Fruit fly (Drosophila melanogaster) whole organism, wandering third instar larva: ENCODE measurements around the gene CG32091.

ENCODE experiments used
- Abd-B ChIP-seq: fragments of >200 bp; optimal IDR thresholded peaks from 2 replicates; lab custom pipeline; 2017; ENCODE audit warnings: missing biosample characterization, missing genetic modification characterization
- CG32264 ChIP-seq: fragments of 200-800 bp; sonication (Bioruptor generic); optimal IDR thresholded peaks from 2 replicates; lab custom pipeline; 2016; ENCODE audit warnings: missing biosample characterization, missing genetic modification characterization
- CG9705 ChIP-seq: fragments of 200-800 bp; sonication (Bioruptor generic); optimal IDR thresholded peaks from 2 replicates; lab custom pipeline; 2018; ENCODE audit warnings: missing biosample characterization, mild to moderate bottlenecking, missing genetic modification characterization
- CrebA ChIP-seq: fragments of 200-800 bp; sonication (Bioruptor generic); optimal IDR thresholded peaks from 2 replicates; lab custom pipeline; 2016; ENCODE audit warnings: missing biosample characterization, mild to moderate bottlenecking, missing genetic modification characterization, borderline replicate concordance
- Dfd ChIP-seq: fragments of >200 bp; optimal IDR thresholded peaks from 2 replicates; lab custom pipeline; 2017; ENCODE audit warnings: missing biosample characterization, missing genetic modification characterization
- Dif ChIP-seq: fragments of 200-275, 200-300 bp; sonication (Bioruptor generic); optimal IDR thresholded peaks from 2 replicates; lab custom pipeline; 2018; ENCODE audit warnings: missing biosample characterization, missing genetic modification characterization; ENCODE audit not compliant: partially characterized antibody
- HLH106 ChIP-seq: fragments of 200-800 bp; optimal IDR thresholded peaks from 3 replicates; lab custom pipeline; 2019; ENCODE audit warnings: missing biosample characterization, mild to moderate bottlenecking, missing genetic modification characterization, moderate library complexity
- Hnf4 ChIP-seq: fragments of 200-800 bp; sonication (Bioruptor generic); optimal IDR thresholded peaks from 2 replicates; lab custom pipeline; 2016; ENCODE audit warnings: missing biosample characterization, mild to moderate bottlenecking, missing genetic modification characterization
- Hr78 ChIP-seq: fragments of >200 bp; optimal IDR thresholded peaks from 2 replicates; lab custom pipeline; 2017; ENCODE audit warnings: missing biosample characterization, missing genetic modification characterization
- Mio ChIP-seq: sonication (Bioruptor generic); optimal IDR thresholded peaks from 2 replicates; lab custom pipeline; 2016; ENCODE audit warnings: missing biosample characterization, missing genetic modification characterization
- Myc ChIP-seq: fragments of >200 bp; optimal IDR thresholded peaks from 2 replicates; lab custom pipeline; 2017
- N ChIP-seq: fragments of >200 bp; optimal IDR thresholded peaks from 2 replicates; lab custom pipeline; 2018; ENCODE audit warnings: missing biosample characterization, missing external identifiers, missing genetic modification characterization
- OdsH ChIP-seq: fragments of 200-800 bp; sonication (Bioruptor generic); optimal IDR thresholded peaks from 2 replicates; lab custom pipeline; 2016; ENCODE audit warnings: missing biosample characterization, mild to moderate bottlenecking, missing genetic modification characterization
- Rel ChIP-seq, 2 experiments: fragments of 200-800 bp; sonication (Bioruptor generic) in 1 of 2; optimal IDR thresholded peaks; 2 replicates in 1 of 2; 3 replicates in 1 of 2; lab custom pipeline; 2016 to 2019; ENCODE audit warnings: mild to moderate bottlenecking in 2 of 2, missing biosample characterization in 2 of 2, missing genetic modification characterization in 2 of 2, moderate library complexity in 1 of 2
- Sp1 ChIP-seq: fragments of 200-800 bp; sonication (Bioruptor generic); optimal IDR thresholded peaks from 3 replicates; lab custom pipeline; 2019; ENCODE audit warnings: missing biosample characterization, mild to moderate bottlenecking, missing genetic modification characterization, moderate library complexity
- Vsx2 ChIP-seq: fragments of 200-300, 225-300 bp; sonication (Bioruptor generic); optimal IDR thresholded peaks from 2 replicates; lab custom pipeline; 2018; ENCODE audit warnings: missing biosample characterization, missing genetic modification characterization; ENCODE audit not compliant: partially characterized antibody
- br ChIP-seq: fragments of 200-800 bp; sonication (Bioruptor generic); optimal IDR thresholded peaks from 2 replicates; lab custom pipeline; 2016; ENCODE audit warnings: missing biosample characterization, missing genetic modification characterization
- brk ChIP-seq: fragments of 200-800 bp; sonication (Bioruptor generic); optimal IDR thresholded peaks from 2 replicates; lab custom pipeline; 2016; ENCODE audit warnings: missing biosample characterization, mild to moderate bottlenecking, missing genetic modification characterization
- dl ChIP-seq, 2 experiments: fragments of 175-275, 200-275 bp in 1 of 2; fragments of 200-275 bp in 1 of 2; sonication (Bioruptor generic); optimal IDR thresholded peaks; lab custom pipeline; 2018; ENCODE audit warnings: mild to moderate bottlenecking in 2 of 2, missing biosample characterization in 2 of 2, missing genetic modification characterization in 2 of 2, moderate library complexity in 2 of 2; ENCODE audit not compliant: partially characterized antibody in 2 of 2, insufficient read depth in 1 of 2
- dmrt93B ChIP-seq: fragments of 200-800 bp; sonication (Bioruptor generic); optimal IDR thresholded peaks from 2 replicates; lab custom pipeline; 2018; ENCODE audit warnings: missing biosample characterization, mild to moderate bottlenecking, missing genetic modification characterization
- dsf ChIP-seq: sonication (Bioruptor generic); optimal IDR thresholded peaks from 2 replicates; lab custom pipeline; 2016; ENCODE audit warnings: missing biosample characterization, missing genetic modification characterization, borderline replicate concordance
- ey ChIP-seq: fragments of 200-800 bp; sonication (Bioruptor generic); optimal IDR thresholded peaks from 2 replicates; lab custom pipeline; 2016; ENCODE audit warnings: missing biosample characterization, missing genetic modification characterization
- foxo ChIP-seq, 2 experiments: fragments of 200-800 bp; sonication (Bioruptor generic); optimal IDR thresholded peaks; 2 replicates in 1 of 2; 3 replicates in 1 of 2; lab custom pipeline; 2016 to 2017; ENCODE audit warnings: missing biosample characterization in 2 of 2, missing genetic modification characterization in 2 of 2
- fru ChIP-seq: fragments of 200-800 bp; sonication (Bioruptor generic); optimal IDR thresholded peaks from 3 replicates; lab custom pipeline; 2016; ENCODE audit warnings: missing biosample characterization, mild to moderate bottlenecking, missing genetic modification characterization
- h ChIP-seq: fragments of 200-800 bp; sonication (Bioruptor generic); optimal IDR thresholded peaks from 3 replicates; lab custom pipeline; 2016; ENCODE audit warnings: missing biosample characterization, mild to moderate bottlenecking, missing genetic modification characterization
- jim ChIP-seq: fragments of 175-275, 200-325 bp; sonication (Bioruptor generic); optimal IDR thresholded peaks from 2 replicates; lab custom pipeline; 2016; ENCODE audit warnings: missing biosample characterization, mild to moderate bottlenecking, missing genetic modification characterization
- psq ChIP-seq: fragments of 200-800 bp; sonication (Bioruptor generic); optimal IDR thresholded peaks from 3 replicates; lab custom pipeline; 2017; ENCODE audit warnings: missing biosample characterization, mild to moderate bottlenecking, missing genetic modification characterization, moderate library complexity
- rgr ChIP-seq: fragments of 200-800 bp; sonication (Bioruptor generic); optimal IDR thresholded peaks from 3 replicates; lab custom pipeline; 2016; ENCODE audit warnings: missing biosample characterization, mild to moderate bottlenecking, missing genetic modification characterization
- sage ChIP-seq: fragments of 200-800 bp; sonication (Bioruptor generic); optimal IDR thresholded peaks from 2 replicates; lab custom pipeline; 2016; ENCODE audit warnings: missing biosample characterization, mild to moderate bottlenecking, missing genetic modification characterization
- sv ChIP-seq: fragments of 200-800 bp; sonication (Bioruptor generic); optimal IDR thresholded peaks from 3 replicates; lab custom pipeline; 2016; ENCODE audit warnings: missing biosample characterization, missing genetic modification characterization
- tai ChIP-seq: sonication (Bioruptor generic); optimal IDR thresholded peaks from 2 replicates; lab custom pipeline; 2016; ENCODE audit warnings: missing biosample characterization, missing genetic modification characterization
- usp ChIP-seq: fragments of >200 bp; optimal IDR thresholded peaks from 2 replicates; lab custom pipeline; 2017; ENCODE audit warnings: missing biosample characterization, missing genetic modification characterization
- woc ChIP-seq: sonication (Bioruptor generic); optimal IDR thresholded peaks from 2 replicates; lab custom pipeline; 2016; ENCODE audit warnings: missing biosample characterization, mild to moderate bottlenecking, missing genetic modification characterization

The CG32091 gene

DNA sequence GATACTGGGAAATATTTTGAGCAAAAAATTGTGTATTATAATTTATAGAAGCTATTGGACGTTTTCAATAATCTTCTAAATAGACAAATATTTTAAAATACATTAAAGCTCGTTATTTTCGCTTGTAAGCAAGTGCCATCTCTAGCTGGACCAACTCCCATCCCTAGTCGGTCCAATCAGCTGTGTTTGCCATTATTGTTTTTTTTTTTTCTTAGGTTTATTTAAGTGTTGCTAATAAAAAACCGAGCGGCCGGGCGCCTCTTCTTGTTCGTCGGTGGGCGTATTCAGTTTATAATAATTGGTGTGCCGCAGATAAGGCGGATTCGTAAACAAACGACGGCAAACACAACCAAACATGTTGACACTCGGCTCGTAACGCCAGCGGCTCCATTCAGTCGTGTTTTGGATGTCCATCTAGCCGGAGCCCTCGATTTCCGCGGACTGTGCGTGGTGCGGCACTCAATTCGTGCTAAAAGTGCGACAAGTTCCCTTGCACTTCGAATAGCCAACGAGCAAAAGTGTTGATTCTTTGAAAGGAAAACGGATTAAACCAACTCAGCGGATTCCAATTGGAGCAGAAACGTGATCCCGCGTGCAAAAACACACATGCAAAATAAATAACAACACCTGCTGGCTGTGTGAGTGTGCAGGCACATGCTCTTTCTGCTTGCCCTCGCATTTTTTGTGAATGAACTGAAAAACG lies 52.8 kb downstream of the CG32091 start, which contains the start of gene Sugb (continued):
- TF ChIP-seq OdsH (GFP tag; lab: Kevin White, UChicago) (peak; percentile 77), Abd-B (no peak), dmrt93B (GFP tag; lab: Kevin White, UChicago) (no peak), foxo (GFP tag; optimal IDR thresholded peaks at IDR 0.05; lab: Kevin White, UChicago) (peak; percentile 69 to 81)

DNA sequence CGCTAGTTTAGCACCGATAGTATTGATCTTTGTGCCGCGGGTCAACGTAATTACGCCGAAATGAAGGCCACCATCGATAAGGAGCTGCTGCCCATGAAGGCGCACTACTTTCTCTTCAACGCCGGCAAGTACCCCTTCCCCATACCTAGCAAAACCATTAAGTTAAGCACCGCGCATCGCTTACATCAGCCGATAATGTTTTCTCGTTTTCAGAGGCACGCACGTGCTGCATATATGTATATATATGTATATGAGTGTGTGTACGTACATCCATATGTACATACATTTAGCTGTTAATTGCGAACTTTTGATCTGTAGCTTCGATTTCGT lies 53.3 kb downstream of the CG32091 start:
- TF ChIP-seq OdsH (GFP tag; lab: Kevin White, UChicago) (no peak), Hr78 (GFP tag; lab: Kevin White, UChicago) (no peak), sage (GFP tag; lab: Kevin White, UChicago) (no peak), Hnf4 (GFP tag; lab: Kevin White, UChicago) (no peak), Abd-B (no peak), CrebA (GFP tag; lab: Kevin White, UChicago) (no peak), usp (GFP tag; lab: Kevin White, UChicago) (no peak), tai (no peak), CG32264 (GFP tag; lab: Kevin White, UChicago) (no peak), brk (no peak), woc (GFP tag; lab: Kevin White, UChicago) (no peak), Dfd (GFP tag; lab: Kevin White, UChicago) (no peak), psq (GFP tag; lab: Kevin White, UChicago) (no peak), ey (GFP tag; lab: Kevin White, UChicago) (no peak), Dif (GFP tag; lab: Kevin White, UChicago) (no peak), Sp1 (no peak), br (GFP tag; lab: Kevin White, UChicago) (no peak), rgr (GFP tag; lab: Kevin White, UChicago) (no peak)

DNA sequence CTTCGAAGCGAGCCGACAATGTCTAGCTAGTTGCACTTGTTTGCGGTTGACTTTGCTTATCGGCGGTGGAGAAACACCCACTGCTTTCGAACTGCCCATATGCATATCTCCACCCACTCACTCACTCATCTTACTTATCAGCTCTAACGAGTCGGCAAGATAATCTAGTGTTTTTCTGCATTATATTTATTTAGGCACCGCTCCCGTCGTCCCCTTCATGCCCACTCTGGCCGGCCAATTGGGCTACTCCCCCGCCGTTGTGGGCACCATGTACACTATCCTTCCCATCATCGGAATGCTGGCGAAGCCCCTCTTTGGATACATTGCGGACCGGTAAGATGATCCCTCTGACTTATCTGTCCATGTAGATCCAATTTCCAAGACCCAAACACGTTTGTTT lies 54.7 kb downstream of the CG32091 start:
- TF ChIP-seq Dfd (GFP tag; lab: Kevin White, UChicago) (no peak), usp (GFP tag; lab: Kevin White, UChicago) (no peak), Dif (GFP tag; lab: Kevin White, UChicago) (no peak), OdsH (GFP tag; lab: Kevin White, UChicago) (no peak), N (GFP tag; lab: Kevin White, UChicago) (no peak), fru (GFP tag; lab: Kevin White, UChicago) (no peak), HLH106 (tag; lab: Kevin White, UChicago) (no peak), Hr78 (GFP tag; lab: Kevin White, UChicago) (no peak), rgr (GFP tag; lab: Kevin White, UChicago) (no peak), CG9705 (GFP tag; lab: Kevin White, UChicago) (no peak), h (GFP tag; lab: Kevin White, UChicago) (no peak), foxo (GFP tag; optimal IDR thresholded peaks at IDR 0.05; lab: Kevin White, UChicago) (no peak), Mio (no peak)

DNA sequence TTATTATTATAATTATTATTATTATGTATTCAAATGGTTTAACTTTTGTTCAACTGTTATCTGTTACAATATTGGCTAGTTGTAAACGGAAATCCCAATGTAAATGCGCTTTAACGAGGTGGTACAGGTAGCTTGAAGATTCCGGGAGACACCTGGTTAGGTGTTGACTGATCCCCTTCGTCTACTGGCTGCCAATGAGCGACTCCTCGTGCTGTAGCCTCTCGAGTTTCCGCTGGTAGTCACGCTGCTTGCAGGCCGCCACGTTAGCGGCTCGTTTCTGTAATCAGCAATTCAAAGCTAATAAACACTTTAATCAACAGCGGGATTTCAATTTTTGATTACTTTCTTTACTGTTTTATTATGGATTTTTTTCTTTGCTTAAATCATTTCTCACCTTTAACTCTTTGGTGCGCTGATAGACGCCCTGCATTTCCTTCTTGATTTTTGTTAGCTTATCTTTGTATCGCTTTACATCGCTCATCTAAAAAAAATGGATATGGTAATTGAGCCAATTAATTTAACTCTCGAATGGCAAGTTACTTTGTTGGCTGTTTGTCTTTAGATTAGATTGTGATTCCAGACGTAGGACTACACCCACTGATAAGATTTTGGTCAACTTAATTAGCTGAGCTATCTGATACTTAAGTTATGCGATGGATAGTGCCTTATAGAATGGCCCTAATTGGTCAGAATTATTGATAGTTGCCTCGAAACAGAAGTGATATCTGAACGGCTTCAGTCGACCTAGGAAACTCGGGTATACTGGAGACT lies 58.8 kb downstream of the CG32091 start:
- TF ChIP-seq Vsx2 (peak; percentile 81), Rel (GFP tag; optimal IDR thresholded peaks at IDR 0.05; lab: Kevin White, UChicago) (no peak), Rel (tag; optimal IDR thresholded peaks at IDR 0.05; lab: Kevin White, UChicago) (peak; percentile 6), dmrt93B (GFP tag; lab: Kevin White, UChicago) (no peak), Sp1 (peak; percentile 31)
- TF ChIP-seq, all 38 proteins: peak for 3

DNA sequence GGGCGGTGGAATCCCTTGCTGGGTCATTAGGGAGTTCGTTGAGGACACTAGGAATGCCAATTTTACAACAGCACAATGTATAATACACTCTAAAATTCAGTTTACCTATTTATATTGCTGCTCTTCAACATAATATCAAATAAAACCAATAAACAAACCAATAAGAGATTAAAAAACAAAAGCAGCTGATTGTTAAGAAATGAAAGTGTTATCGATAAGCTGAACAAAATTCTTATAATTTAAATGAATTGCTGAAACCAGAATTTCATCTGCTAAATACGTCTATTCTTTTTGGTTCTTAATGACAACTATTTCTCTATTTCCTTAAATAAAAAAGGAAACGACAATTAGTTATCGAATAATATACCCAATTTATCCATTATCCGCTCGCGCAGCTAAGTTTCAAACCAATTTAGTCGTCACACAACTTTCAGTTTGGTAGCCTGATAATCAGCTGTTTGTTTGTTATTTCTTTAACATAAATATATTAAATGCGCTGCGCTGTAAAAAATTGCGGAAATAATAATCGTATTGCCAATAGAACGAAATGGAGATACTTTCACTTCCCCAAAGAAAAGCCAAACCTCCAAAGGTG lies 60.1 kb downstream of the CG32091 start, which contains the start of the genes Pldn and CG14135:
TSS of gene Pldn (minus strand) at position 197 of the 595 bp plus-strand sequence.
TSS of gene CG14135 (plus strand) at position 369 of the 595 bp plus-strand sequence.
- TF ChIP-seq Hr78 (GFP tag; lab: Kevin White, UChicago) (no peak), dl (GFP tag; optimal IDR thresholded peaks at IDR 0.05; lab: Kevin White, UChicago; ENCODE audit: insufficient read depth in 1 of 2, partially characterized antibody in 2 of 2) (no peak), tai (peak; percentile 58), Hnf4 (GFP tag; lab: Kevin White, UChicago) (peak; percentile 3), woc (GFP tag; lab: Kevin White, UChicago) (no peak), jim (GFP tag; lab: Kevin White, UChicago) (no peak), CG32264 (GFP tag; lab: Kevin White, UChicago) (no peak), N (GFP tag; lab: Kevin White, UChicago) (no peak), Dfd (GFP tag; lab: Kevin White, UChicago) (no peak), psq (GFP tag; lab: Kevin White, UChicago) (no peak), HLH106 (tag; lab: Kevin White, UChicago) (no peak), brk (peak; percentile 10), br (GFP tag; lab: Kevin White, UChicago) (no peak), dsf (GFP tag; lab: Kevin White, UChicago) (no peak), sv (GFP tag; lab: Kevin White, UChicago) (no peak), foxo (GFP tag; optimal IDR thresholded peaks at IDR 0.05; lab: Kevin White, UChicago) (no peak), Vsx2 (no peak), Mio (no peak), h (GFP tag; lab: Kevin White, UChicago) (no peak), CG9705 (GFP tag; lab: Kevin White, UChicago) (no peak), OdsH (GFP tag; lab: Kevin White, UChicago) (no peak), Myc (lab: Kevin White, UChicago) (peak; percentile 43), fru (GFP tag; lab: Kevin White, UChicago) (no peak)
- TF ChIP-seq, all 38 proteins: peak for 4
